Worm (Caenorhabditis elegans): ENCODE data around the gene F09G2.2.

DNA sequence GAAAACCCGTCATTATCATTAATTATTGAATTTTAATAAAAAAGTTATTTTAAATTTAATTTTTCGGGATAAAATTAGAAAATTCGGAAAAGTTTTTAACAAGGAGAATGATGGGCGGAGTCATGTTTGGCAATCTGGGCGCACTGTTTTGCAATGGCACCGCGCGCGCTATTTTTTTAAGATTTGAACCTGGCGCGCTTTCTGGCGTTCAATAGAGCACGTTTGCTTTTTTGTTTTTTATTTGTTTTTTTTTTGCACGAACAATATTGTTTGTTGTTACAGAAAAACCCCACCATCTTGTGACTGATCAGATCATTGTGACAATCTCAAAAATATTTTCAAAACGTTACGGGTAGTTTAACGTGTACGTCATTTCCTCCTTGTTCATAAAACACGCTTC is 40.4 kb downstream of the F09G2.2 start, which contains the start of gene hyls-1:
- TF ChIP-seq tab-1 (GFP tag; IDR thresholded peaks at IDR 0.05) (no peak), ztf-29 (GFP tag; IDR thresholded peaks at IDR 0.05) (no peak), ztf-23 (GFP tag; IDR thresholded peaks at IDR 0.05) (0 out of 2 replicates have a peak, but pooled peaks have one; percentile 56), klf-2 (GFP tag; conservative IDR thresholded peaks at IDR 0.05) (no peak), flt-1 (GFP tag; IDR thresholded peaks at IDR 0.05) (0 out of 2 replicates have a peak, but pooled peaks have one; percentile 45), med-1 (GFP tag; optimal IDR thresholded peaks at IDR 0.05; ENCODE audit: insufficient read depth) (no peak), ref-1 (GFP tag; conservative IDR thresholded peaks at IDR 0.05) (no peak), cog-1 (tag; optimal IDR thresholded peaks at IDR 0.05) (peak; percentile 78)

Measured in whole organism, midembryonic.